Fruit fly (Drosophila melanogaster) whole organism, embryonic: ENCODE results near the gene CG33341.
A peak's percentile ranks its signal among the peaks of the same experiment; 100 is the strongest.

Experiments used
- Antp ChIP-seq: fragments of 200-800 bp; sonication (Bioruptor generic); optimal IDR thresholded peaks from 3 replicates; lab custom pipeline; 2016; ENCODE audit warnings: missing biosample characterization, missing genetic modification characterization
- B-H1 ChIP-seq: fragments of 200-800 bp; sonication (Bioruptor generic); IDR thresholded peaks from 3 replicates; pipeline ENCODE4 v1.3.6; 2022; ENCODE audit warnings: missing biosample characterization, missing genetic modification characterization
- Bdp1 ChIP-seq: fragments of 200-800 bp; sonication (Bioruptor generic); optimal IDR thresholded peaks from 3 replicates; lab custom pipeline; 2016; ENCODE audit warnings: missing biosample characterization, missing genetic modification characterization
- CG12942 ChIP-seq: fragments of 200-800 bp; sonication (Bioruptor generic); optimal IDR thresholded peaks from 3 replicates; lab custom pipeline; 2016; ENCODE audit warnings: missing biosample characterization, missing genetic modification characterization
- CG16815 ChIP-seq: fragments of 200-800 bp; sonication (Bioruptor generic); optimal IDR thresholded peaks from 3 replicates; lab custom pipeline; 2017; ENCODE audit warnings: missing biosample characterization, mild to moderate bottlenecking, missing genetic modification characterization
- CG18764 ChIP-seq: fragments of 200-800 bp; sonication (Bioruptor generic); optimal IDR thresholded peaks from 3 replicates; lab custom pipeline; 2016; ENCODE audit warnings: missing biosample characterization, missing genetic modification characterization
- CG2129 ChIP-seq: fragments of 200-800 bp; sonication (Bioruptor generic); IDR thresholded peaks from 2 replicates; pipeline ENCODE4 v1.3.6; 2022; ENCODE audit warnings: missing biosample characterization, missing genetic modification characterization; ENCODE audit not compliant: partially characterized antibody
- CG2889 ChIP-seq: fragments of 200-800 bp; sonication (Bioruptor generic); IDR thresholded peaks from 3 replicates; pipeline ENCODE4 v1.3.6; 2022; ENCODE audit warnings: missing biosample characterization, missing genetic modification characterization
- CG30431 ChIP-seq: fragments of 200-800 bp; sonication (Bioruptor generic); optimal IDR thresholded peaks from 2 replicates; lab custom pipeline; 2017; ENCODE audit warnings: missing biosample characterization, missing genetic modification characterization
- CG31365 ChIP-seq: fragments of 200-800 bp; sonication (Bioruptor generic); optimal IDR thresholded peaks from 2 replicates; lab custom pipeline; 2018; ENCODE audit warnings: missing biosample characterization, mild to moderate bottlenecking, missing genetic modification characterization
- CG34224 ChIP-seq: fragments of 200-800 bp; sonication (Bioruptor generic); IDR thresholded peaks from 3 replicates; pipeline ENCODE4 v1.3.6; 2022; ENCODE audit warnings: missing biosample characterization, missing genetic modification characterization; ENCODE audit not compliant: partially characterized antibody
- CG4424 ChIP-seq: fragments of 200-800 bp; sonication (Bioruptor generic); optimal IDR thresholded peaks from 3 replicates; lab custom pipeline; 2016; ENCODE audit warnings: missing biosample characterization, missing genetic modification characterization
- CG4730 ChIP-seq: fragments of 200-800 bp; sonication (Bioruptor generic); IDR thresholded peaks from 2 replicates; pipeline ENCODE4 v1.3.6; 2022; ENCODE audit warnings: missing biosample characterization, missing genetic modification characterization
- CG6272 ChIP-seq: fragments of 200-800 bp; sonication (Bioruptor generic); IDR thresholded peaks from 2 replicates; pipeline ENCODE4 v1.3.6; 2022; ENCODE audit warnings: missing biosample characterization, missing genetic modification characterization
- CG7928 ChIP-seq: fragments of 200-800 bp; sonication (Bioruptor generic); optimal IDR thresholded peaks from 2 replicates; lab custom pipeline; 2017; ENCODE audit warnings: missing biosample characterization, mild to moderate bottlenecking, missing genetic modification characterization
- CG7963 ChIP-seq: fragments of 200-800 bp; sonication (Bioruptor generic); IDR thresholded peaks from 3 replicates; pipeline ENCODE4 v1.3.6; 2022; ENCODE audit warnings: missing biosample characterization, missing genetic modification characterization; ENCODE audit not compliant: partially characterized antibody
- D19A ChIP-seq: fragments of 200-800 bp; optimal IDR thresholded peaks from 3 replicates; lab custom pipeline; 2019; ENCODE audit warnings: missing biosample characterization, mild to moderate bottlenecking, missing genetic modification characterization, moderate library complexity
- Dip3 ChIP-seq: fragments of 200-800 bp; sonication (Bioruptor generic); optimal IDR thresholded peaks from 3 replicates; lab custom pipeline; 2016; ENCODE audit warnings: missing biosample characterization, missing genetic modification characterization
- Dll ChIP-seq: fragments of 200-800 bp; sonication (Bioruptor generic); IDR thresholded peaks from 4 replicates; pipeline ENCODE4 v1.3.6; 2022; ENCODE audit warnings: missing biosample characterization, missing genetic modification characterization; ENCODE audit not compliant: partially characterized antibody
- Doc3 ChIP-seq: fragments of 200-800 bp; sonication (Bioruptor generic); IDR thresholded peaks from 3 replicates; pipeline ENCODE4 v1.3.6; 2022; ENCODE audit warnings: missing biosample characterization, missing genetic modification characterization; ENCODE audit not compliant: partially characterized antibody
- Fer1 ChIP-seq: fragments of 200-800 bp; sonication (Bioruptor generic); optimal IDR thresholded peaks from 2 replicates; lab custom pipeline; 2017; ENCODE audit warnings: missing biosample characterization, mild to moderate bottlenecking, missing genetic modification characterization
- Hr78 ChIP-seq, 2 experiments: fragments of 200-800 bp in 1 of 2; fragments of >200 bp in 1 of 2; sonication (Bioruptor generic) in 1 of 2; optimal IDR thresholded peaks; 2 replicates each; lab custom pipeline; 2017 to 2019; ENCODE audit warnings: missing biosample characterization in 2 of 2, missing genetic modification characterization in 2 of 2, mild to moderate bottlenecking in 1 of 2, moderate library complexity in 1 of 2
- Nf-YC ChIP-seq: fragments of 200-800 bp; optimal IDR thresholded peaks from 3 replicates; lab custom pipeline; 2019; ENCODE audit warnings: missing biosample characterization, mild to moderate bottlenecking, missing genetic modification characterization, moderate library complexity
- PHDP ChIP-seq: fragments of 200-800 bp; sonication (Bioruptor generic); optimal IDR thresholded peaks from 3 replicates; lab custom pipeline; 2018; ENCODE audit warnings: missing biosample characterization, mild to moderate bottlenecking, missing genetic modification characterization, moderate library complexity
- Pdp1 ChIP-seq, 2 experiments: fragments of 200-800 bp; sonication (Bioruptor generic); optimal IDR thresholded peaks; 3 replicates each; lab custom pipeline; 2016; ENCODE audit warnings: missing biosample characterization in 2 of 2, missing genetic modification characterization in 2 of 2, mild to moderate bottlenecking in 1 of 2, moderate library complexity in 1 of 2
- ab ChIP-seq: fragments of 200-800 bp; sonication (Bioruptor generic); optimal IDR thresholded peaks from 2 replicates; lab custom pipeline; 2016; ENCODE audit warnings: missing biosample characterization, missing genetic modification characterization
- bcd ChIP-seq: fragments of 200-800 bp; sonication (Bioruptor generic); optimal IDR thresholded peaks from 2 replicates; lab custom pipeline; 2017; ENCODE audit warnings: missing biosample characterization, mild to moderate bottlenecking, missing genetic modification characterization
- chm ChIP-seq: fragments of 200-800 bp; sonication (Bioruptor generic); IDR thresholded peaks from 2 replicates; pipeline ENCODE4 v1.3.6; 2022; ENCODE audit warnings: missing biosample characterization, missing genetic modification characterization
- dimm ChIP-seq: fragments of 200-800 bp; sonication (Bioruptor generic); IDR thresholded peaks from 2 replicates; pipeline ENCODE4 v1.3.6; 2022; ENCODE audit warnings: missing biosample characterization, missing genetic modification characterization
- emc ChIP-seq: fragments of 200-800 bp; sonication (Bioruptor generic); optimal IDR thresholded peaks from 2 replicates; lab custom pipeline; 2016; ENCODE audit warnings: missing biosample characterization, missing genetic modification characterization
- eve ChIP-seq, 2 experiments: fragments of >200 bp; optimal IDR thresholded peaks; 2 replicates each; lab custom pipeline; 2017; ENCODE audit warnings: missing biosample characterization in 2 of 2, missing genetic modification characterization in 2 of 2
- fu2 ChIP-seq: fragments of 200-800 bp; sonication (Bioruptor generic); optimal IDR thresholded peaks from 2 replicates; lab custom pipeline; 2016; ENCODE audit warnings: missing biosample characterization, missing genetic modification characterization
- gfzf ChIP-seq: fragments of 200-800 bp; sonication (Bioruptor generic); optimal IDR thresholded peaks from 2 replicates; lab custom pipeline; 2016; ENCODE audit warnings: missing biosample characterization, mild to moderate bottlenecking, missing genetic modification characterization, moderate library complexity
- gro ChIP-seq: fragments of 200-800 bp; sonication (Bioruptor generic); optimal IDR thresholded peaks from 2 replicates; lab custom pipeline; 2016; ENCODE audit warnings: missing biosample characterization, missing genetic modification characterization
- her ChIP-seq: fragments of 200-800 bp; sonication (Bioruptor generic); optimal IDR thresholded peaks from 2 replicates; lab custom pipeline; 2016; ENCODE audit warnings: missing biosample characterization, missing genetic modification characterization
- kni ChIP-seq: fragments of 200-800 bp; sonication (Bioruptor generic); optimal IDR thresholded peaks from 3 replicates; lab custom pipeline; 2017; ENCODE audit warnings: mild to moderate bottlenecking, missing biosample characterization, missing genetic modification reagents, missing genetic modification characterization
- nerfin-2 ChIP-seq: fragments of 200-800 bp; sonication (Bioruptor generic); IDR thresholded peaks from 2 replicates; pipeline ENCODE4 v1.3.6; 2022; ENCODE audit warnings: missing biosample characterization, missing genetic modification characterization; ENCODE audit not compliant: partially characterized antibody
- nmo ChIP-seq: fragments of 200-800 bp; sonication (Bioruptor generic); optimal IDR thresholded peaks from 2 replicates; lab custom pipeline; 2018; ENCODE audit warnings: missing biosample characterization, mild to moderate bottlenecking, missing genetic modification characterization, moderate library complexity
- pfk ChIP-seq: fragments of 200-800 bp; sonication (Bioruptor generic); optimal IDR thresholded peaks from 2 replicates; lab custom pipeline; 2018; ENCODE audit warnings: missing biosample characterization, mild to moderate bottlenecking, missing genetic modification characterization, moderate library complexity
- pros ChIP-seq: fragments of 200-800 bp; sonication (Bioruptor generic); optimal IDR thresholded peaks from 3 replicates; lab custom pipeline; 2019; ENCODE audit warnings: missing biosample characterization, mild to moderate bottlenecking, missing genetic modification characterization, moderate library complexity
- psq ChIP-seq: fragments of 200-800 bp; sonication (Bioruptor generic); optimal IDR thresholded peaks from 2 replicates; lab custom pipeline; 2017; ENCODE audit warnings: missing biosample characterization, missing genetic modification characterization
- ro ChIP-seq: fragments of 200-800 bp; sonication (Bioruptor generic); IDR thresholded peaks from 2 replicates; pipeline ENCODE4 v1.3.6; 2022; ENCODE audit warnings: missing biosample characterization, missing genetic modification characterization
- sima ChIP-seq: fragments of 200-800 bp; sonication (Bioruptor generic); optimal IDR thresholded peaks from 2 replicates; lab custom pipeline; 2016; ENCODE audit warnings: missing biosample characterization, missing genetic modification characterization
- slbo ChIP-seq: fragments of 200-800 bp; sonication (Bioruptor generic); IDR thresholded peaks from 2 replicates; pipeline ENCODE4 v1.3.6; 2022; ENCODE audit warnings: missing biosample characterization, missing genetic modification characterization
- so ChIP-seq: fragments of 200-800 bp; sonication (Bioruptor generic); IDR thresholded peaks from 3 replicates; pipeline ENCODE4 v1.3.6; 2022; ENCODE audit warnings: missing biosample characterization, missing genetic modification characterization
- tap ChIP-seq: fragments of 200-800 bp; optimal IDR thresholded peaks from 3 replicates; lab custom pipeline; 2019; ENCODE audit warnings: missing biosample characterization, mild to moderate bottlenecking, missing genetic modification characterization, moderate library complexity
- trem ChIP-seq: fragments of 200-800 bp; optimal IDR thresholded peaks from 3 replicates; lab custom pipeline; 2019; ENCODE audit warnings: missing biosample characterization, mild to moderate bottlenecking, missing genetic modification characterization, moderate library complexity
- wdn ChIP-seq: fragments of 200-800 bp; sonication (Bioruptor generic); IDR thresholded peaks from 2 replicates; pipeline ENCODE4 v1.3.6; 2022; ENCODE audit warnings: missing biosample characterization, missing genetic modification characterization
- wor ChIP-seq: fragments of 200-800 bp; sonication (Bioruptor generic); IDR thresholded peaks from 2 replicates; pipeline ENCODE4 v1.3.6; 2022; ENCODE audit warnings: missing biosample characterization, missing genetic modification characterization
- zen ChIP-seq: fragments of 200-800 bp; sonication (Bioruptor generic); optimal IDR thresholded peaks from 3 replicates; lab custom pipeline; 2018; ENCODE audit warnings: missing biosample characterization, mild to moderate bottlenecking, missing genetic modification characterization, moderate library complexity

CG33341 gene

DNA sequence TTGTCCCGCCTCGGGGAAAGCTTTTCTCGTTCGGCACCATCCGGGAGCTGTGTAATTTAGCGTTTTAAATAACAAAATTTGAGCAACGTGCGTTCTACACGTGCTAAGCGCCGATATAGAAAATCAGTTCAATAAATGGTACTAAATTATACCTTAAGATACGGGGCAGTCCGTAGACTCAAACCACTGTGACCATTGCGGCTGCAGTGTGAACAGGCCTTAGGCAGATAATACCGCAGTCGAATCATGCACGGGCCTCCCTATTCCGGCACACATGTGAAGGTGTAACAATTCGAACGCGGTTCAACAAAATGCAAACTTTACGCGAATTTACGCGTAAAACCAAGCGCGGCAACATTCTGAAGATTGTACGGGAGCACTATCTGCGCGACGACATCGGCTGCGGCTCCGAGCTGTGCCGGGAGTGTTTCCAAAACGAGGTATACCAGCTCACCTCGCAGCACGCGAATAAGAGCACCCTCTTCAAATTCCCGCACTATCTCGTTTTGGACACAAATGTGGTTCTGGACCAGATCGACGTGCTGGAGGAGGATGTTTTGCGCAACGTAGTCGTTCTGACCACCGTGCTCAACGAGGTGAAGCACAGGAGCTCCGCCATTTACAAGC, 34.9 kb upstream of the CG33341 start, which contains the start of the genes Rrp5 and Dis3 (continued):
- no peak for TF ChIP-seq nerfin-2 (GFP tag; lab: Robert Waterston, UW)
- no peak; the same call in 2 of the 3 replicates for TF ChIP-seq CG34224 (GFP tag; lab: Robert Waterston, UW)
- TF ChIP-seq CG12942 (GFP tag; lab: Kevin White, UChicago) = no peak
- no peak for TF ChIP-seq zen (tag; lab: Kevin White, UChicago)
- TF ChIP-seq Bdp1 (GFP tag; lab: Kevin White, UChicago) = peak; percentile 38
- peak in 1 of 2 experiments; percentile 22 for TF ChIP-seq Pdp1 (GFP tag; optimal IDR thresholded peaks at IDR 0.05; lab: Kevin White, UChicago)
- no peak for TF ChIP-seq ro
- TF ChIP-seq fu2 = peak; percentile 38
- TF ChIP-seq eve (GFP tag; optimal IDR thresholded peaks at IDR 0.05; lab: Kevin White, UChicago) = no peak
- no peak for TF ChIP-seq psq (GFP tag; lab: Kevin White, UChicago)
- peak; percentile 80 for TF ChIP-seq slbo
- TF ChIP-seq wdn (GFP tag; lab: Robert Waterston, UW) = 0 out of 2 replicates have a peak, but pooled peaks have one; percentile 38
- no peak for TF ChIP-seq tap (tag; lab: Kevin White, UChicago)
- no peak for TF ChIP-seq Hr78 (GFP tag; optimal IDR thresholded peaks at IDR 0.05; lab: Kevin White, UChicago)
- TF ChIP-seq CG2129 (GFP tag; lab: Robert Waterston, UW) = no peak
- no peak for TF ChIP-seq D19A (tag; lab: Kevin White, UChicago)
- TF ChIP-seq CG7928 (GFP tag; lab: Kevin White, UChicago) = no peak
- TF ChIP-seq CG4424 (GFP tag; lab: Kevin White, UChicago) = no peak
- no peak for TF ChIP-seq gro (GFP tag; lab: Kevin White, UChicago)
- TF ChIP-seq Nf-YC (tag; lab: Kevin White, UChicago) = no peak
- TF ChIP-seq gfzf (GFP tag; lab: Kevin White, UChicago) = peak; percentile 97
- TF ChIP-seq PHDP (tag; lab: Kevin White, UChicago) = no peak
- TF ChIP-seq CG2889 = no peak
- TF ChIP-seq Dll (GFP tag; lab: Robert Waterston, UW) = 0 out of 4 replicates have a peak, but pooled peaks have one; percentile 17
- no peak for TF ChIP-seq Antp (GFP tag; lab: Kevin White, UChicago)
- TF ChIP-seq bcd (GFP tag; lab: Kevin White, UChicago) = no peak
- no peak for TF ChIP-seq so
- TF ChIP-seq CG7963 (GFP tag; lab: Robert Waterston, UW) = no peak
- TF ChIP-seq CG6272 (GFP tag; lab: Robert Waterston, UW) = peak; percentile 55
- TF ChIP-seq CG16815 (GFP tag; lab: Kevin White, UChicago) = no peak
- TF ChIP-seq emc = peak; percentile 18
- no peak for TF ChIP-seq Fer1 (GFP tag; lab: Kevin White, UChicago)
- TF ChIP-seq ab (GFP tag; lab: Kevin White, UChicago) = no peak
- no peak for TF ChIP-seq wor (GFP tag; lab: Robert Waterston, UW)
- no peak for TF ChIP-seq kni (GFP tag; lab: Kevin White, UChicago)
- no peak for TF ChIP-seq B-H1 (GFP tag; lab: Robert Waterston, UW)
- TF ChIP-seq pfk (GFP tag; lab: Kevin White, UChicago) = peak; percentile 6
- TF ChIP-seq her (GFP tag; lab: Kevin White, UChicago) = peak; percentile 96
- TF ChIP-seq CG30431 (GFP tag; lab: Kevin White, UChicago) = no peak
- no peak for TF ChIP-seq sima (GFP tag; lab: Kevin White, UChicago)
- TF ChIP-seq CG18764 (GFP tag; lab: Kevin White, UChicago) = no peak
- TF ChIP-seq chm = peak; percentile 44
- TF ChIP-seq dimm = no peak
- no peak for TF ChIP-seq pros
- peak; percentile 82 for TF ChIP-seq trem (tag; lab: Kevin White, UChicago)
- no peak for TF ChIP-seq CG31365 (tag; lab: Kevin White, UChicago)
- peak; percentile 66 for TF ChIP-seq nmo (GFP tag; lab: Kevin White, UChicago)
- no peak for TF ChIP-seq Doc3 (GFP tag; lab: Robert Waterston, UW)
- peak; percentile 45 for TF ChIP-seq Dip3 (GFP tag; lab: Kevin White, UChicago)
- no peak for TF ChIP-seq CG4730
